Fruit fly (Drosophila melanogaster) whole organism, embryonic: Measurements from ENCODE around the gene hfp.
A peak's percentile ranks its signal among the peaks of the same experiment; 100 is the strongest.

Experiments used
- Adf1 ChIP-seq: fragments of 200-800 bp; sonication (Bioruptor generic); IDR thresholded peaks from 2 replicates; pipeline ENCODE4 v1.3.6; 2022; ENCODE audit warnings: missing biosample characterization, missing genetic modification characterization
- Antp ChIP-seq: fragments of 200-800 bp; sonication (Bioruptor generic); optimal IDR thresholded peaks from 3 replicates; lab custom pipeline; 2016; ENCODE audit warnings: missing biosample characterization, missing genetic modification characterization
- BEAF-32 ChIP-seq: fragments of 200-800 bp; sonication (Bioruptor generic); optimal IDR thresholded peaks from 3 replicates; lab custom pipeline; 2017; ENCODE audit warnings: missing biosample characterization, missing genetic modification characterization, mild to moderate bottlenecking, moderate library complexity, missing genetic modification reagents
- Bdp1 ChIP-seq: fragments of 200-800 bp; sonication (Bioruptor generic); optimal IDR thresholded peaks from 3 replicates; lab custom pipeline; 2016; ENCODE audit warnings: missing biosample characterization, missing genetic modification characterization
- Bteb2 ChIP-seq: fragments of 200-800 bp; sonication (Bioruptor generic); optimal IDR thresholded peaks from 2 replicates; lab custom pipeline; 2016; ENCODE audit warnings: missing biosample characterization, missing genetic modification characterization
- CG10274 ChIP-seq: fragments of 200-800 bp; sonication (Bioruptor generic); optimal IDR thresholded peaks from 3 replicates; lab custom pipeline; 2017; ENCODE audit warnings: missing biosample characterization, mild to moderate bottlenecking, missing genetic modification characterization
- CG11247 ChIP-seq: fragments of 200-800 bp; sonication (Bioruptor generic); IDR thresholded peaks from 2 replicates; pipeline ENCODE4 v1.3.6; 2022; ENCODE audit warnings: missing biosample characterization, missing genetic modification characterization
- CG11398 ChIP-seq: fragments of 200-800 bp; sonication (Bioruptor generic); optimal IDR thresholded peaks from 2 replicates; lab custom pipeline; 2016; ENCODE audit warnings: missing biosample characterization, missing genetic modification characterization
- CG12236 ChIP-seq: fragments of 200-800 bp; sonication (Bioruptor generic); optimal IDR thresholded peaks from 2 replicates; lab custom pipeline; 2016; ENCODE audit warnings: missing biosample characterization, missing genetic modification characterization
- CG14014 ChIP-seq: fragments of 200-800 bp; sonication (Bioruptor generic); IDR thresholded peaks from 2 replicates; pipeline ENCODE4 v1.3.6; 2022; ENCODE audit warnings: missing biosample characterization, missing genetic modification characterization
- CG15269 ChIP-seq: fragments of 200-800 bp; sonication (Bioruptor generic); optimal IDR thresholded peaks from 2 replicates; lab custom pipeline; 2018; ENCODE audit warnings: missing biosample characterization, mild to moderate bottlenecking, missing genetic modification characterization, moderate library complexity
- CG1529 ChIP-seq: fragments of 200-800 bp; sonication (Bioruptor generic); optimal IDR thresholded peaks from 3 replicates; lab custom pipeline; 2018; ENCODE audit warnings: missing biosample characterization, missing genetic modification characterization
- CG1603 ChIP-seq: fragments of 200-800 bp; sonication (Bioruptor generic); optimal IDR thresholded peaks from 2 replicates; lab custom pipeline; 2019; ENCODE audit warnings: missing biosample characterization, mild to moderate bottlenecking, missing genetic modification characterization, moderate library complexity
- CG17568 ChIP-seq: fragments of 200-800 bp; sonication (Bioruptor generic); optimal IDR thresholded peaks from 2 replicates; lab custom pipeline; 2018; ENCODE audit warnings: missing biosample characterization, mild to moderate bottlenecking, missing genetic modification characterization, moderate library complexity
- CG18619 ChIP-seq: fragments of 200-800 bp; sonication (Bioruptor generic); optimal IDR thresholded peaks from 3 replicates; lab custom pipeline; 2017; ENCODE audit warnings: missing biosample characterization, mild to moderate bottlenecking, missing genetic modification characterization
- CG42726 ChIP-seq: fragments of 200-800 bp; sonication (Bioruptor generic); IDR thresholded peaks from 2 replicates; pipeline ENCODE4 v1.3.6; 2022; ENCODE audit warnings: missing biosample characterization, missing genetic modification characterization; ENCODE audit not compliant: partially characterized antibody
- CG6765 ChIP-seq: fragments of 200-800 bp; sonication (Bioruptor generic); optimal IDR thresholded peaks from 3 replicates; lab custom pipeline; 2017; ENCODE audit warnings: missing biosample characterization, mild to moderate bottlenecking, missing genetic modification characterization
- CG7372 ChIP-seq: fragments of 200-800 bp; sonication (Bioruptor generic); IDR thresholded peaks from 2 replicates; pipeline ENCODE4 v1.3.6; 2022; ENCODE audit warnings: missing biosample characterization, missing genetic modification characterization
- CG7786 ChIP-seq: fragments of 200-800 bp; sonication (Bioruptor generic); optimal IDR thresholded peaks from 2 replicates; lab custom pipeline; 2016; ENCODE audit warnings: missing biosample characterization, missing genetic modification characterization
- CG8089 ChIP-seq: fragments of 200-800 bp; sonication (Bioruptor generic); optimal IDR thresholded peaks from 3 replicates; lab custom pipeline; 2016; ENCODE audit warnings: missing biosample characterization, missing genetic modification characterization
- Camta ChIP-seq: fragments of 200-800 bp; sonication (Bioruptor generic); optimal IDR thresholded peaks from 2 replicates; lab custom pipeline; 2016; ENCODE audit warnings: missing biosample characterization, missing genetic modification characterization
- Chrac-16 ChIP-seq: fragments of 200-800 bp; sonication (Bioruptor generic); optimal IDR thresholded peaks from 3 replicates; lab custom pipeline; 2016; ENCODE audit warnings: missing biosample characterization, missing genetic modification characterization
- Fer3 ChIP-seq: fragments of 200-800 bp; sonication (Bioruptor generic); optimal IDR thresholded peaks from 2 replicates; lab custom pipeline; 2018; ENCODE audit warnings: missing biosample characterization, mild to moderate bottlenecking, missing genetic modification characterization, moderate library complexity
- Hey ChIP-seq: fragments of 200-800 bp; sonication (Bioruptor generic); optimal IDR thresholded peaks from 3 replicates; lab custom pipeline; 2018; ENCODE audit warnings: missing biosample characterization, mild to moderate bottlenecking, missing genetic modification characterization
- Med ChIP-seq: fragments of 200-800 bp; sonication (Bioruptor generic); peaks from one replicate; lab custom pipeline; 2016; ENCODE audit warnings: missing biosample characterization, missing genetic modification characterization, mild to moderate bottlenecking, inconsistent platforms, moderate library complexity
- Neu2 ChIP-seq: fragments of 200-800 bp; sonication (Bioruptor generic); optimal IDR thresholded peaks from 3 replicates; lab custom pipeline; 2016; ENCODE audit warnings: missing biosample characterization, missing genetic modification characterization, borderline replicate concordance
- Poxn ChIP-seq: fragments of 200-800 bp; sonication (Bioruptor generic); IDR thresholded peaks from 2 replicates; pipeline ENCODE4 v1.3.6; 2022; ENCODE audit warnings: missing biosample characterization, missing genetic modification characterization
- Rx ChIP-seq: fragments of 200-800 bp; sonication (Bioruptor generic); IDR thresholded peaks from 2 replicates; pipeline ENCODE4 v1.3.6; 2022; ENCODE audit warnings: missing biosample characterization, missing genetic modification characterization
- Six4 ChIP-seq: fragments of 200-800 bp; sonication (Bioruptor generic); optimal IDR thresholded peaks from 2 replicates; lab custom pipeline; 2016; ENCODE audit warnings: missing biosample characterization, missing genetic modification characterization
- Spps ChIP-seq: fragments of 200-800 bp; sonication (Bioruptor generic); optimal IDR thresholded peaks from 2 replicates; lab custom pipeline; 2018; ENCODE audit warnings: missing biosample characterization, mild to moderate bottlenecking, missing genetic modification characterization
- ab ChIP-seq: fragments of 200-800 bp; sonication (Bioruptor generic); optimal IDR thresholded peaks from 2 replicates; lab custom pipeline; 2016; ENCODE audit warnings: missing biosample characterization, missing genetic modification characterization
- ato ChIP-seq: fragments of 200-800 bp; sonication (Bioruptor generic); IDR thresholded peaks from 2 replicates; pipeline ENCODE4 v1.3.6; 2022; ENCODE audit warnings: missing biosample characterization, missing genetic modification characterization; ENCODE audit not compliant: partially characterized antibody
- bowl ChIP-seq: fragments of 200-800 bp; sonication (Bioruptor generic); IDR thresholded peaks from 2 replicates; pipeline ENCODE4 v1.3.6; 2022; ENCODE audit warnings: missing biosample characterization, missing genetic modification characterization
- cg ChIP-seq: fragments of 200-800 bp; sonication (Bioruptor generic); optimal IDR thresholded peaks from 3 replicates; lab custom pipeline; 2019; ENCODE audit warnings: missing biosample characterization, mild to moderate bottlenecking, missing genetic modification characterization, moderate library complexity
- chif ChIP-seq, 2 experiments: fragments of 200-800 bp; sonication (Bioruptor generic); optimal IDR thresholded peaks; 3 replicates each; lab custom pipeline; 2016; ENCODE audit warnings: missing biosample characterization in 2 of 2, missing genetic modification characterization in 2 of 2
- esg ChIP-seq: fragments of 200-800 bp; sonication (Bioruptor generic); conservative IDR thresholded peaks from 2 replicates; pipeline ENCODE4 v1.3.6; 2022; ENCODE audit warnings: missing biosample characterization, missing genetic modification characterization
- ewg ChIP-seq: fragments of 200-800 bp; sonication (Bioruptor generic); optimal IDR thresholded peaks from 3 replicates; lab custom pipeline; 2017; ENCODE audit warnings: mild to moderate bottlenecking, missing biosample characterization, missing genetic modification reagents, missing genetic modification characterization
- fd3F ChIP-seq: fragments of 200-800 bp; sonication (Bioruptor generic); optimal IDR thresholded peaks from 2 replicates; lab custom pipeline; 2018; ENCODE audit warnings: missing biosample characterization, mild to moderate bottlenecking, missing genetic modification characterization, moderate library complexity
- fru ChIP-seq: fragments of >200 bp; optimal IDR thresholded peaks from 2 replicates; lab custom pipeline; 2017
- gro ChIP-seq: fragments of 200-800 bp; sonication (Bioruptor generic); optimal IDR thresholded peaks from 2 replicates; lab custom pipeline; 2016; ENCODE audit warnings: missing biosample characterization, missing genetic modification characterization
- hbn ChIP-seq: fragments of 200-800 bp; sonication (Bioruptor generic); IDR thresholded peaks from 2 replicates; pipeline ENCODE4 v1.3.6; 2022; ENCODE audit warnings: missing biosample characterization, missing genetic modification characterization; ENCODE audit not compliant: partially characterized antibody
- her ChIP-seq: fragments of 200-800 bp; sonication (Bioruptor generic); optimal IDR thresholded peaks from 2 replicates; lab custom pipeline; 2016; ENCODE audit warnings: missing biosample characterization, missing genetic modification characterization
- hkb ChIP-seq, 2 experiments: fragments of 200-800 bp in 1 of 2; fragments of >200 bp in 1 of 2; sonication (Bioruptor generic) in 1 of 2; IDR thresholded peaks in 1 of 2; optimal IDR thresholded peaks in 1 of 2; 2 replicates each; pipeline versions ENCODE4 v1.3.6 to Lab custom; 2017 to 2022; ENCODE audit warnings: missing biosample characterization in 1 of 2, missing genetic modification characterization in 1 of 2
- ind ChIP-seq: fragments of 200-800 bp; sonication (Bioruptor generic); optimal IDR thresholded peaks from 3 replicates; lab custom pipeline; 2016; ENCODE audit warnings: missing biosample characterization, missing genetic modification characterization
- mld ChIP-seq: fragments of 200-800 bp; sonication (Bioruptor generic); IDR thresholded peaks from 3 replicates; pipeline ENCODE4 v1.3.6; 2022; ENCODE audit warnings: missing biosample characterization, missing genetic modification characterization; ENCODE audit not compliant: partially characterized antibody
- nau ChIP-seq: fragments of 200-800 bp; sonication (Bioruptor generic); optimal IDR thresholded peaks from 3 replicates; lab custom pipeline; 2017; ENCODE audit warnings: missing biosample characterization, mild to moderate bottlenecking, missing genetic modification characterization, missing genetic modification reagents
- nerfin-1 ChIP-seq: fragments of 200-800 bp; sonication (Bioruptor generic); optimal IDR thresholded peaks from 3 replicates; lab custom pipeline; 2019; ENCODE audit warnings: missing biosample characterization, mild to moderate bottlenecking, missing genetic modification characterization, moderate library complexity
- nmo ChIP-seq: fragments of 200-800 bp; sonication (Bioruptor generic); optimal IDR thresholded peaks from 2 replicates; lab custom pipeline; 2018; ENCODE audit warnings: missing biosample characterization, mild to moderate bottlenecking, missing genetic modification characterization, moderate library complexity
- ro ChIP-seq: fragments of 200-800 bp; sonication (Bioruptor generic); IDR thresholded peaks from 2 replicates; pipeline ENCODE4 v1.3.6; 2022; ENCODE audit warnings: missing biosample characterization, missing genetic modification characterization
- sd ChIP-seq: fragments of 200-800 bp; sonication (Bioruptor generic); optimal IDR thresholded peaks from 3 replicates; lab custom pipeline; 2018; ENCODE audit warnings: missing biosample characterization, mild to moderate bottlenecking, missing genetic modification characterization, moderate library complexity
- tin ChIP-seq: fragments of 200-800 bp; sonication (Bioruptor generic); optimal IDR thresholded peaks from 3 replicates; lab custom pipeline; 2016; ENCODE audit warnings: missing biosample characterization, missing genetic modification characterization

Gene hfp

DNA sequence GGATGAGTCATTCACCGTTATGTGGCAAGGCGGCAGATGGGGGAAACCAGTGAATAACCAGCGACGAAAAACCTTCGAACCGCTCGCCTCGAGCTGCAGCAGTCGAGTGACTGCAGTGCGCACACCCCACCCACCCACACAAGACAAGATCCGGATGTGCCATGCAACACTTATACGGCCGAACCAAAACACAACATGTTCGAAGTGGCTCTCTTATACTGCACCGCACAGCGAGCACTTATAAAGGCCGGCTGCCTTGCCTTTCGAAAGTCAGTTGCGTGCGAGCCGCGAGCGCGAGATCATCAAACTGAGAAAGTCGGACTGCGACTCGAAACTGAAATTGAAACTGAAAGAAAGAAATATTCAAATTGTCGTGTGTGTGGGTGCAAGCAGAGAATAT is 38.8 kb downstream of the hfp start, which contains the start of gene rho (continued):
- TF ChIP-seq chif (GFP tag; optimal IDR thresholded peaks at IDR 0.05; lab: Kevin White, UChicago): peak in 1 of 2 experiments; percentile 25
- TF ChIP-seq CG7372: no peak
- TF ChIP-seq CG10274 (GFP tag; lab: Kevin White, UChicago): no peak
- TF ChIP-seq Rx (GFP tag; lab: Robert Waterston, UW): no peak
- TF ChIP-seq ind (GFP tag; lab: Kevin White, UChicago): no peak
- TF ChIP-seq ato: peak; percentile 71; the same call in 1 of the 2 replicates
- TF ChIP-seq Antp (GFP tag; lab: Kevin White, UChicago): peak; percentile 60
- TF ChIP-seq nmo (GFP tag; lab: Kevin White, UChicago): no peak
- peak; percentile 63; the same call in 1 of the 2 replicates for TF ChIP-seq CG42726
- TF ChIP-seq BEAF-32 (GFP tag; lab: Kevin White, UChicago): no peak
- TF ChIP-seq CG11247: no peak
- TF ChIP-seq hkb (optimal IDR thresholded peaks at IDR 0.05; lab: Kevin White, UChicago): no peak
- TF ChIP-seq hkb (GFP tag; IDR thresholded peaks at IDR 0.05; lab: Robert Waterston, UW): no peak
- TF ChIP-seq Med (GFP tag; lab: Kevin White, UChicago): peak; percentile 95
- peak; percentile 31 for TF ChIP-seq CG1529 (GFP tag; lab: Kevin White, UChicago)
- TF ChIP-seq gro: no peak
- no peak for TF ChIP-seq Hey (tag; lab: Kevin White, UChicago)
- TF ChIP-seq Bdp1 (GFP tag; lab: Kevin White, UChicago): no peak
- TF ChIP-seq CG7786 (GFP tag; lab: Kevin White, UChicago): peak; percentile 3
- peak; percentile 32 for TF ChIP-seq tin (GFP tag; lab: Kevin White, UChicago)
- peak; percentile 41 for TF ChIP-seq her
- no peak for TF ChIP-seq hbn (GFP tag; lab: Robert Waterston, UW)
- no peak for TF ChIP-seq CG17568
- no peak for TF ChIP-seq fru
- TF ChIP-seq CG14014 (GFP tag; lab: Robert Waterston, UW): no peak
- no peak for TF ChIP-seq esg (GFP tag; lab: Robert Waterston, UW)
- TF ChIP-seq CG18619 (GFP tag; lab: Kevin White, UChicago): no peak
- TF ChIP-seq ro (GFP tag; lab: Robert Waterston, UW): no peak
- no peak for TF ChIP-seq Neu2 (GFP tag; lab: Kevin White, UChicago)
- TF ChIP-seq CG15269 (tag; lab: Kevin White, UChicago): peak; percentile 37
- no peak for TF ChIP-seq fd3F (GFP tag; lab: Kevin White, UChicago)
- no peak for TF ChIP-seq Poxn (GFP tag; lab: Robert Waterston, UW)
- TF ChIP-seq Six4 (GFP tag; lab: Kevin White, UChicago): no peak
- no peak for TF ChIP-seq Chrac-16 (GFP tag; lab: Kevin White, UChicago)
- peak; percentile 12 for TF ChIP-seq CG11398 (GFP tag; lab: Kevin White, UChicago)
- TF ChIP-seq nau (GFP tag; lab: Kevin White, UChicago): no peak
- no peak for TF ChIP-seq ab
- peak; percentile 17 for TF ChIP-seq CG1603 (tag; lab: Kevin White, UChicago)
- 0 out of 3 replicates have a peak, but pooled peaks have one; percentile 46 for TF ChIP-seq mld (GFP tag; lab: Robert Waterston, UW)
- TF ChIP-seq Adf1: no peak
- no peak for TF ChIP-seq sd (tag; lab: Kevin White, UChicago)
- TF ChIP-seq Spps: no peak
- peak; percentile 46 for TF ChIP-seq CG8089 (GFP tag; lab: Kevin White, UChicago)
- TF ChIP-seq Bteb2 (GFP tag; lab: Kevin White, UChicago): no peak
- no peak for TF ChIP-seq CG12236
- no peak for TF ChIP-seq Fer3 (tag; lab: Kevin White, UChicago)
- TF ChIP-seq cg (GFP tag; lab: Kevin White, UChicago): peak; percentile 44
- TF ChIP-seq ewg (GFP tag; lab: Kevin White, UChicago): no peak
- peak; percentile 15 for TF ChIP-seq nerfin-1
- no peak for TF ChIP-seq CG6765 (GFP tag; lab: Kevin White, UChicago)
- no peak; the same call in 1 of the 2 replicates for TF ChIP-seq bowl
- peak; percentile 7 for TF ChIP-seq Camta (GFP tag; lab: Kevin White, UChicago)
